Worm (Caenorhabditis elegans): ENCODE measurements around the gene cec-2.
A peak's percentile ranks its signal among the peaks of the same experiment; 100 is the strongest.

The cec-2 gene

ce11 chrIV:1127852-1128251 is 42.7 kb upstream of the cec-2 start:
- TF ChIP-seq nhr-90 (tag; optimal IDR thresholded peaks at IDR 0.05; ENCODE audit: poor library complexity) (no peak), irx-1 (tag; optimal IDR thresholded peaks at IDR 0.05) (no peak), nhr-76 (tag; optimal IDR thresholded peaks at IDR 0.05) (no peak), nhr-77 (tag; optimal IDR thresholded peaks at IDR 0.05) (no peak), elt-3 (tag; optimal IDR thresholded peaks at IDR 0.05) (no peak), C04F5.9 (tag; optimal IDR thresholded peaks at IDR 0.05) (no peak)

ce11 chrIV:1136658-1137057 is 33.9 kb upstream of the cec-2 start, which contains the start of gene C44B12.6:
TSS of gene C44B12.6 (minus strand) at chrIV:1136758.
- TF ChIP-seq mep-1 (tag; optimal IDR thresholded peaks at IDR 0.05) = no peak
- TF ChIP-seq egl-27 (tag; optimal IDR thresholded peaks at IDR 0.05) = no peak
- TF ChIP-seq ztf-4 (tag; optimal IDR thresholded peaks at IDR 0.05) = no peak
- no peak for TF ChIP-seq ztf-11 (tag; optimal IDR thresholded peaks at IDR 0.05)
- no peak for TF ChIP-seq hlh-4 (tag; optimal IDR thresholded peaks at IDR 0.05)

- TF ChIP-seq unc-98 (GFP tag; IDR thresholded peaks at IDR 0.05) = no peak
- no peak for TF ChIP-seq irx-1 (tag; optimal IDR thresholded peaks at IDR 0.05)
- no peak for TF ChIP-seq unc-130 (tag; optimal IDR thresholded peaks at IDR 0.05)
- no peak for TF ChIP-seq C34B4.2 (tag; optimal IDR thresholded peaks at IDR 0.05)
- peak; percentile 11 for TF ChIP-seq nhr-85 (tag)
- TF ChIP-seq ceh-8 (GFP tag; optimal IDR thresholded peaks at IDR 0.05) = no peak
- no peak for TF ChIP-seq efl-1 (optimal IDR thresholded peaks at IDR 0.05)
- TF ChIP-seq efl-1 (GFP tag; optimal IDR thresholded peaks at IDR 0.05 in 1 of 2) = peak in 1 of 2 experiments; percentile 69
- TF ChIP-seq lir-3 (tag; optimal IDR thresholded peaks at IDR 0.05; ENCODE audit: poor library complexity) = no peak
- TF ChIP-seq tlp-1 (tag; optimal IDR thresholded peaks at IDR 0.05) = peak; percentile 57
- TF ChIP-seq fkh-10 (GFP tag; optimal IDR thresholded peaks at IDR 0.05) = no peak
- no peak for TF ChIP-seq snpc-4 (tag; optimal IDR thresholded peaks at IDR 0.05)
- peak; percentile 84 for TF ChIP-seq elt-2 (tag; optimal IDR thresholded peaks at IDR 0.05)
- TF ChIP-seq hlh-4 (tag; optimal IDR thresholded peaks at IDR 0.05) = no peak
- TF ChIP-seq lin-15B (tag; optimal IDR thresholded peaks at IDR 0.05) = no peak
- TF ChIP-seq ceh-63 (GFP tag; optimal IDR thresholded peaks at IDR 0.05) = no peak
- no peak for TF ChIP-seq ceh-88 (GFP tag; IDR thresholded peaks at IDR 0.05)
- no peak for TF ChIP-seq swsn-7 (tag; optimal IDR thresholded peaks at IDR 0.05)
- TF ChIP-seq tbx-2 (tag; optimal IDR thresholded peaks at IDR 0.05) = no peak
Measured at ce11 chrIV:1147594-1147993, 22.9 kb upstream of the cec-2 start.

- TF ChIP-seq nhr-71 (tag; optimal IDR thresholded peaks at IDR 0.05) (no peak), fkh-10 (GFP tag; optimal IDR thresholded peaks at IDR 0.05) (no peak), elt-3 (tag; optimal IDR thresholded peaks at IDR 0.05) (peak in 1 of 6 experiments; percentile 10), efl-1 (optimal IDR thresholded peaks at IDR 0.05) (no peak), efl-1 (GFP tag; optimal IDR thresholded peaks at IDR 0.05 in 1 of 2) (peak in 1 of 2 experiments; percentile 41), fkh-8 (tag; optimal IDR thresholded peaks at IDR 0.05) (no peak), dpl-1 (GFP tag; optimal IDR thresholded peaks at IDR 0.05) (no peak), lin-13 (GFP tag; optimal IDR thresholded peaks at IDR 0.05) (no peak), nhr-85 (tag) (peak; percentile 56), snpc-4 (tag; optimal IDR thresholded peaks at IDR 0.05) (no peak), C04F5.9 (tag; optimal IDR thresholded peaks at IDR 0.05) (no peak), aly-2 (tag; optimal IDR thresholded peaks at IDR 0.05) (no peak), pqm-1 (tag; optimal IDR thresholded peaks at IDR 0.05) (peak; percentile 31), ces-1 (GFP tag; optimal IDR thresholded peaks at IDR 0.05) (no peak), nhr-20 (tag; optimal IDR thresholded peaks at IDR 0.05) (no peak), dsc-1 (tag; optimal IDR thresholded peaks at IDR 0.05) (no peak), xbp-1 (tag; optimal IDR thresholded peaks at IDR 0.05) (no peak), jun-1 (tag; optimal IDR thresholded peaks at IDR 0.05) (no peak), hpl-2 (GFP tag; optimal IDR thresholded peaks at IDR 0.05) (no peak), lin-39 (tag; optimal IDR thresholded peaks at IDR 0.05) (no peak), skn-1 (tag; optimal IDR thresholded peaks at IDR 0.05) (no peak), ama-1 (optimal IDR thresholded peaks at IDR 0.05) (no peak), snu-23 (GFP tag; optimal IDR thresholded peaks at IDR 0.05) (no peak), tbx-2 (tag; optimal IDR thresholded peaks at IDR 0.05) (no peak), mdl-1 (tag; optimal IDR thresholded peaks at IDR 0.05) (no peak), grh-1 (GFP tag; IDR thresholded peaks at IDR 0.05) (no peak), C34B4.2 (tag; optimal IDR thresholded peaks at IDR 0.05) (no peak), ceh-88 (GFP tag; IDR thresholded peaks at IDR 0.05) (no peak), elt-2 (tag; optimal IDR thresholded peaks at IDR 0.05) (peak; percentile 56), egl-27 (tag; optimal IDR thresholded peaks at IDR 0.05) (no peak)
Measured at ce11 chrIV:1148425-1149151, 21.9 kb upstream of the cec-2 start.

Data from whole organism, L1 larva.